Fruit fly (Drosophila melanogaster) whole organism, embryonic: ENCODE measurements around the gene acj6.

Experiments used
- CG10462 ChIP-seq: fragments of 200-800 bp; sonication (Bioruptor generic); optimal IDR thresholded peaks from 2 replicates; lab custom pipeline; 2016; ENCODE audit warnings: missing biosample characterization, missing genetic modification characterization
- CG10654 ChIP-seq: fragments of 200-800 bp; sonication (Bioruptor generic); optimal IDR thresholded peaks from 2 replicates; lab custom pipeline; 2016; ENCODE audit warnings: missing biosample characterization, missing genetic modification characterization
- CG12104 ChIP-seq: fragments of 200-800 bp; sonication (Bioruptor generic); optimal IDR thresholded peaks from 3 replicates; lab custom pipeline; 2016; ENCODE audit warnings: missing biosample characterization, missing genetic modification characterization
- CG12236 ChIP-seq: fragments of 200-800 bp; sonication (Bioruptor generic); optimal IDR thresholded peaks from 2 replicates; lab custom pipeline; 2016; ENCODE audit warnings: missing biosample characterization, missing genetic modification characterization
- CG12391 ChIP-seq: fragments of 200-800 bp; sonication (Bioruptor generic); optimal IDR thresholded peaks from 3 replicates; lab custom pipeline; 2018; ENCODE audit warnings: missing biosample characterization, mild to moderate bottlenecking, missing genetic modification characterization, moderate library complexity
- CG12744 ChIP-seq: fragments of 200-800 bp; sonication (Bioruptor generic); optimal IDR thresholded peaks from 2 replicates; lab custom pipeline; 2016; ENCODE audit warnings: missing biosample characterization, missing genetic modification characterization
- CG14441 ChIP-seq: fragments of 200-800 bp; sonication (Bioruptor generic); IDR thresholded peaks from 2 replicates; pipeline ENCODE4 v1.3.6; 2022; ENCODE audit warnings: missing biosample characterization, missing genetic modification characterization
- CG1529 ChIP-seq: fragments of 200-800 bp; sonication (Bioruptor generic); optimal IDR thresholded peaks from 3 replicates; lab custom pipeline; 2018; ENCODE audit warnings: missing biosample characterization, missing genetic modification characterization
- CG15601 ChIP-seq: fragments of 200-800 bp; sonication (Bioruptor generic); optimal IDR thresholded peaks from 3 replicates; lab custom pipeline; 2019; ENCODE audit warnings: missing biosample characterization, mild to moderate bottlenecking, missing genetic modification characterization, moderate library complexity
- CG1792 ChIP-seq: fragments of 200-800 bp; sonication (Bioruptor generic); optimal IDR thresholded peaks from 2 replicates; lab custom pipeline; 2016; ENCODE audit warnings: missing biosample characterization, missing genetic modification characterization
- CG2116 ChIP-seq: fragments of 200-800 bp; sonication (Bioruptor generic); optimal IDR thresholded peaks from 3 replicates; lab custom pipeline; 2018; ENCODE audit warnings: missing biosample characterization, mild to moderate bottlenecking, missing genetic modification characterization
- CG31441 ChIP-seq: fragments of 200-800 bp; sonication (Bioruptor generic); IDR thresholded peaks from 2 replicates; pipeline ENCODE4 v1.3.6; 2022; ENCODE audit warnings: missing biosample characterization, missing genetic modification characterization
- CG42726 ChIP-seq: fragments of 200-800 bp; sonication (Bioruptor generic); IDR thresholded peaks from 2 replicates; pipeline ENCODE4 v1.3.6; 2022; ENCODE audit warnings: missing biosample characterization, missing genetic modification characterization; ENCODE audit not compliant: partially characterized antibody
- CG4707 ChIP-seq: fragments of 200-800 bp; sonication (Bioruptor generic); optimal IDR thresholded peaks from 2 replicates; lab custom pipeline; 2018; ENCODE audit warnings: missing biosample characterization, mild to moderate bottlenecking, missing genetic modification characterization, moderate library complexity
- CG6765 ChIP-seq: fragments of 200-800 bp; sonication (Bioruptor generic); optimal IDR thresholded peaks from 3 replicates; lab custom pipeline; 2017; ENCODE audit warnings: missing biosample characterization, mild to moderate bottlenecking, missing genetic modification characterization
- CG6813 ChIP-seq: fragments of 200-800 bp; sonication (Bioruptor generic); optimal IDR thresholded peaks from 2 replicates; lab custom pipeline; 2017; ENCODE audit warnings: missing biosample characterization, missing genetic modification characterization, mild to moderate bottlenecking, moderate library complexity, missing genetic modification reagents
- CG7372 ChIP-seq: fragments of 200-800 bp; sonication (Bioruptor generic); IDR thresholded peaks from 2 replicates; pipeline ENCODE4 v1.3.6; 2022; ENCODE audit warnings: missing biosample characterization, missing genetic modification characterization
- CG8478 ChIP-seq: fragments of >200 bp; optimal IDR thresholded peaks from 2 replicates; lab custom pipeline; 2018
- CG9876 ChIP-seq: fragments of 200-800 bp; sonication (Bioruptor generic); optimal IDR thresholded peaks from 2 replicates; lab custom pipeline; 2016; ENCODE audit warnings: missing biosample characterization, missing genetic modification characterization
- Dip2 ChIP-seq: fragments of 200-800 bp; sonication (Bioruptor generic); IDR thresholded peaks from 2 replicates; pipeline ENCODE4 v1.3.6; 2022; ENCODE audit warnings: missing biosample characterization, missing genetic modification characterization
- Doc2 ChIP-seq: fragments of 200-800 bp; sonication (Bioruptor generic); IDR thresholded peaks from 2 replicates; pipeline ENCODE4 v1.3.6; 2022; ENCODE audit warnings: missing biosample characterization, missing genetic modification characterization
- Fer2 ChIP-seq: fragments of 200-800 bp; sonication (Bioruptor generic); optimal IDR thresholded peaks from 2 replicates; lab custom pipeline; 2018; ENCODE audit warnings: missing biosample characterization, mild to moderate bottlenecking, missing genetic modification characterization, moderate library complexity
- NfI ChIP-seq: fragments of 200-800 bp; sonication (Bioruptor generic); optimal IDR thresholded peaks from 3 replicates; lab custom pipeline; 2018; ENCODE audit warnings: missing biosample characterization, mild to moderate bottlenecking, missing genetic modification characterization, moderate library complexity
- PHDP ChIP-seq: fragments of 200-800 bp; sonication (Bioruptor generic); optimal IDR thresholded peaks from 3 replicates; lab custom pipeline; 2018; ENCODE audit warnings: missing biosample characterization, mild to moderate bottlenecking, missing genetic modification characterization, moderate library complexity
- Rx ChIP-seq: fragments of 200-800 bp; sonication (Bioruptor generic); IDR thresholded peaks from 2 replicates; pipeline ENCODE4 v1.3.6; 2022; ENCODE audit warnings: missing biosample characterization, missing genetic modification characterization
- Vsx1 ChIP-seq: fragments of 200-800 bp; sonication (Bioruptor generic); optimal IDR thresholded peaks from 2 replicates; lab custom pipeline; 2017; ENCODE audit warnings: missing biosample characterization, mild to moderate bottlenecking, missing genetic modification characterization, missing genetic modification reagents
- ab ChIP-seq: fragments of 200-800 bp; sonication (Bioruptor generic); optimal IDR thresholded peaks from 2 replicates; lab custom pipeline; 2016; ENCODE audit warnings: missing biosample characterization, missing genetic modification characterization
- cad ChIP-seq: fragments of >200 bp; optimal IDR thresholded peaks from 2 replicates; lab custom pipeline; 2017; ENCODE audit warnings: missing biosample characterization, missing genetic modification characterization
- corto ChIP-seq: fragments of 200-800 bp; sonication (Bioruptor generic); optimal IDR thresholded peaks from 2 replicates; lab custom pipeline; 2016; ENCODE audit warnings: missing biosample characterization, mild to moderate bottlenecking, missing genetic modification characterization, moderate library complexity
- ftz-f1 ChIP-seq: fragments of 200-800 bp; sonication (Bioruptor generic); optimal IDR thresholded peaks from 2 replicates; lab custom pipeline; 2016; ENCODE audit warnings: missing biosample characterization, missing genetic modification characterization
- gsb-n ChIP-seq: fragments of 200-800 bp; sonication (Bioruptor generic); optimal IDR thresholded peaks from 3 replicates; lab custom pipeline; 2018; ENCODE audit warnings: missing biosample characterization, mild to moderate bottlenecking, missing genetic modification characterization
- h ChIP-seq: fragments of >200 bp; optimal IDR thresholded peaks from 2 replicates; lab custom pipeline; 2017
- ham ChIP-seq: fragments of 200-800 bp; sonication (Bioruptor generic); IDR thresholded peaks from 2 replicates; pipeline ENCODE4 v1.3.6; 2022; ENCODE audit warnings: missing biosample characterization, missing genetic modification characterization
- ind ChIP-seq: fragments of 200-800 bp; sonication (Bioruptor generic); optimal IDR thresholded peaks from 3 replicates; lab custom pipeline; 2016; ENCODE audit warnings: missing biosample characterization, missing genetic modification characterization
- jigr1 ChIP-seq: fragments of 200-800 bp; sonication (Bioruptor generic); IDR thresholded peaks from 3 replicates; pipeline ENCODE4 v1.3.6; 2022; ENCODE audit warnings: missing biosample characterization, missing genetic modification characterization
- ken ChIP-seq: fragments of 200-800 bp; sonication (Bioruptor generic); IDR thresholded peaks from 3 replicates; pipeline ENCODE4 v1.3.6; 2022; ENCODE audit warnings: missing biosample characterization, missing genetic modification characterization
- lilli ChIP-seq: fragments of 200-800 bp; sonication (Bioruptor generic); optimal IDR thresholded peaks from 3 replicates; lab custom pipeline; 2016; ENCODE audit warnings: missing biosample characterization, missing genetic modification characterization
- mld ChIP-seq: fragments of 200-800 bp; sonication (Bioruptor generic); IDR thresholded peaks from 3 replicates; pipeline ENCODE4 v1.3.6; 2022; ENCODE audit warnings: missing biosample characterization, missing genetic modification characterization; ENCODE audit not compliant: partially characterized antibody
- nerfin-2 ChIP-seq: fragments of 200-800 bp; sonication (Bioruptor generic); IDR thresholded peaks from 2 replicates; pipeline ENCODE4 v1.3.6; 2022; ENCODE audit warnings: missing biosample characterization, missing genetic modification characterization; ENCODE audit not compliant: partially characterized antibody
- onecut ChIP-seq: fragments of 200-800 bp; sonication (Bioruptor generic); IDR thresholded peaks from 2 replicates; pipeline ENCODE4 v1.3.6; 2022; ENCODE audit warnings: missing biosample characterization, missing genetic modification characterization
- org-1 ChIP-seq: fragments of 200-800 bp; sonication (Bioruptor generic); optimal IDR thresholded peaks from 2 replicates; lab custom pipeline; 2017; ENCODE audit warnings: missing biosample characterization, missing genetic modification characterization
- p53 ChIP-seq: fragments of 200-800 bp; sonication (Bioruptor generic); optimal IDR thresholded peaks from 2 replicates; lab custom pipeline; 2016; ENCODE audit warnings: missing biosample characterization, missing genetic modification characterization
- ro ChIP-seq: fragments of 200-800 bp; sonication (Bioruptor generic); IDR thresholded peaks from 2 replicates; pipeline ENCODE4 v1.3.6; 2022; ENCODE audit warnings: missing biosample characterization, missing genetic modification characterization
- row ChIP-seq: fragments of 200-800 bp; sonication (Bioruptor generic); IDR thresholded peaks from 3 replicates; pipeline ENCODE4 v1.3.6; 2022; ENCODE audit warnings: missing biosample characterization, missing genetic modification characterization
- salm ChIP-seq: fragments of 200-800 bp; sonication (Bioruptor generic); optimal IDR thresholded peaks from 2 replicates; lab custom pipeline; 2018; ENCODE audit warnings: missing biosample characterization, mild to moderate bottlenecking, missing genetic modification characterization
- sima ChIP-seq: fragments of 200-800 bp; sonication (Bioruptor generic); optimal IDR thresholded peaks from 2 replicates; lab custom pipeline; 2016; ENCODE audit warnings: missing biosample characterization, missing genetic modification characterization
- slou ChIP-seq: fragments of 200-800 bp; sonication (Bioruptor generic); optimal IDR thresholded peaks from 3 replicates; lab custom pipeline; 2016; ENCODE audit warnings: missing biosample characterization, missing genetic modification characterization
- trh ChIP-seq: fragments of 200-800 bp; sonication (Bioruptor generic); optimal IDR thresholded peaks from 2 replicates; lab custom pipeline; 2016; ENCODE audit warnings: missing biosample characterization, missing genetic modification characterization
- tup ChIP-seq: fragments of 200-800 bp; sonication (Bioruptor generic); optimal IDR thresholded peaks from 2 replicates; lab custom pipeline; 2016; ENCODE audit warnings: missing biosample characterization, mild to moderate bottlenecking, missing genetic modification characterization, moderate library complexity
- vfl ChIP-seq: fragments of 200-800 bp; sonication (Bioruptor generic); optimal IDR thresholded peaks from 2 replicates; lab custom pipeline; 2016; ENCODE audit warnings: missing biosample characterization, missing genetic modification characterization
- wek ChIP-seq: fragments of 200-800 bp; sonication (Bioruptor generic); optimal IDR thresholded peaks from 3 replicates; lab custom pipeline; 2018; ENCODE audit warnings: missing biosample characterization, mild to moderate bottlenecking, missing genetic modification characterization, moderate library complexity

The acj6 gene

dm6 chrX:15305975-15306909 is 72.6 kb downstream of the acj6 start (continued):
- no peak for TF ChIP-seq PHDP
- no peak for TF ChIP-seq wek (GFP tag; lab: Kevin White, UChicago)
- TF ChIP-seq CG1529 (GFP tag; lab: Kevin White, UChicago): no peak
- TF ChIP-seq sima (GFP tag; lab: Kevin White, UChicago): no peak
- TF ChIP-seq Doc2: no peak
- TF ChIP-seq slou (GFP tag; lab: Kevin White, UChicago): no peak
- no peak for TF ChIP-seq tup (GFP tag; lab: Kevin White, UChicago)
- no peak for TF ChIP-seq org-1 (GFP tag; lab: Kevin White, UChicago)
- no peak for TF ChIP-seq jigr1 (GFP tag; lab: Robert Waterston, UW)
- TF ChIP-seq CG7372 (GFP tag; lab: Robert Waterston, UW): no peak
- TF ChIP-seq mld: no peak
- no peak for TF ChIP-seq CG42726 (GFP tag; lab: Robert Waterston, UW)
- TF ChIP-seq ro (GFP tag; lab: Robert Waterston, UW): no peak
- TF ChIP-seq h (lab: Kevin White, UChicago): no peak
- TF ChIP-seq CG1792 (GFP tag; lab: Kevin White, UChicago): no peak
- TF ChIP-seq corto (GFP tag; lab: Kevin White, UChicago): no peak
- peak; percentile 68 for TF ChIP-seq onecut
- TF ChIP-seq Vsx1 (GFP tag; lab: Kevin White, UChicago): no peak
- TF ChIP-seq gsb-n (tag; lab: Kevin White, UChicago): no peak
- no peak for TF ChIP-seq CG14441 (GFP tag; lab: Robert Waterston, UW)
- TF ChIP-seq CG8478 (lab: Kevin White, UChicago): no peak
- no peak for TF ChIP-seq ken (GFP tag; lab: Robert Waterston, UW)
- no peak for TF ChIP-seq nerfin-2 (GFP tag; lab: Robert Waterston, UW)
- TF ChIP-seq CG4707 (GFP tag; lab: Kevin White, UChicago): no peak
- TF ChIP-seq lilli (GFP tag; lab: Kevin White, UChicago): no peak
- peak; percentile 30; the same call in 1 of the 3 replicates for TF ChIP-seq row (GFP tag; lab: Robert Waterston, UW)
- TF ChIP-seq CG10462 (GFP tag; lab: Kevin White, UChicago): no peak
- no peak for TF ChIP-seq ind (GFP tag; lab: Kevin White, UChicago)
- no peak for TF ChIP-seq NfI (GFP tag; lab: Kevin White, UChicago)
- no peak for TF ChIP-seq CG15601
- no peak for TF ChIP-seq CG12104 (GFP tag; lab: Kevin White, UChicago)
- no peak for TF ChIP-seq Rx
- TF ChIP-seq CG2116 (GFP tag; lab: Kevin White, UChicago): no peak
- no peak for TF ChIP-seq CG6765 (GFP tag; lab: Kevin White, UChicago)
- TF ChIP-seq ham (GFP tag; lab: Robert Waterston, UW): no peak
- TF ChIP-seq CG31441 (GFP tag; lab: Robert Waterston, UW): 0 out of 2 replicates have a peak, but pooled peaks have one; percentile 16
- no peak for TF ChIP-seq cad (GFP tag; lab: Kevin White, UChicago)
- TF ChIP-seq CG9876 (GFP tag; lab: Kevin White, UChicago): no peak
- TF ChIP-seq ftz-f1 (GFP tag; lab: Kevin White, UChicago): peak; percentile 12
- no peak for TF ChIP-seq CG12391 (tag; lab: Kevin White, UChicago)
- no peak for TF ChIP-seq salm (tag; lab: Kevin White, UChicago)
- TF ChIP-seq p53: no peak
- no peak for TF ChIP-seq CG12744 (GFP tag; lab: Kevin White, UChicago)
- TF ChIP-seq CG6813: no peak
- TF ChIP-seq Fer2 (tag; lab: Kevin White, UChicago): no peak
- TF ChIP-seq vfl (GFP tag; lab: Kevin White, UChicago): no peak
- TF ChIP-seq trh (GFP tag; lab: Kevin White, UChicago): no peak
- no peak for TF ChIP-seq ab (GFP tag; lab: Kevin White, UChicago)
- no peak for TF ChIP-seq CG12236
- no peak for TF ChIP-seq CG10654
- no peak for TF ChIP-seq Dip2
